Worm (Caenorhabditis elegans): ENCODE measurements around the gene T23E7.2.

DNA sequence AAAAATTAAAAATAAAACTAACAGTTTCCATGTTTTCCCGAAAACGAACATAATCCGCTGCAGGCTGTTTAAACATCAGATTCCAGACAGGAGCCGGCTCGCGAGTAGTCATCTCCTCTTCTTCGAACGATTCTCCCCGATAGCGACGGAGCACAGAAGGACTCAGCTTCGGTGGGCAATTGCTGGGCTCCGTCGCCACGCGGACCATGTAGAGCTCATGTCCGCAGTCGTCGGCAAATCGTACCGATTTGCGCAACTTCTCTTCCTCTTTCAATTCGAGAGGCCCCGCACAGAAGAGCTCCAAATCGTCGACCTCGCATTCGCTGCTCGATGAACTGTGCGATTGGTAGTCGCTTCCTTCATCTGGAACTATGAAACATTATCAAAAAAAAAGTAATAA lies 45.6 kb upstream of the T23E7.2 start:
- no peak for TF ChIP-seq nhr-76 (tag; optimal IDR thresholded peaks at IDR 0.05)
- no peak for TF ChIP-seq tbx-8 (GFP tag; optimal IDR thresholded peaks at IDR 0.05)
- no peak for TF ChIP-seq lsy-2 (tag; optimal IDR thresholded peaks at IDR 0.05)
- no peak for TF ChIP-seq ceh-83 (GFP tag; optimal IDR thresholded peaks at IDR 0.05)
- TF ChIP-seq nhr-28 (tag; optimal IDR thresholded peaks at IDR 0.05): no peak
- TF ChIP-seq hlh-1 (tag; optimal IDR thresholded peaks at IDR 0.05): no peak
- no peak for TF ChIP-seq unc-62 (GFP tag; optimal IDR thresholded peaks at IDR 0.05)
- TF ChIP-seq nhr-12 (tag; optimal IDR thresholded peaks at IDR 0.05): no peak
- no peak for TF ChIP-seq lin-32 (GFP tag; optimal IDR thresholded peaks at IDR 0.05)
- no peak for TF ChIP-seq ham-2 (GFP tag; optimal IDR thresholded peaks at IDR 0.05)
- no peak for TF ChIP-seq zip-8 (tag; optimal IDR thresholded peaks at IDR 0.05)
